Worm (Caenorhabditis elegans) whole organism, L4/young adult: Measurements from ENCODE around the gene cal-1.

ENCODE experiments used
- W03F9.2 ChIP-seq: fragments of 150-350 bp; optimal IDR thresholded peaks from 2 replicates; lab custom pipeline; 2014; ENCODE audit warnings: missing biosample characterization, missing genetic modification characterization
- dao-5 ChIP-seq: sonication (generic microtip); optimal IDR thresholded peaks from 2 replicates; lab custom pipeline; 2016; ENCODE audit warnings: missing genotype, missing genetic modification characterization, moderate library complexity, missing compliant biosample characterization

ce11 chrV:12494522-12494921 is 22.5 kb downstream of the cal-1 start, which contains the start of gene mrps-11:
- TF ChIP-seq dao-5 (tag; lab: Kevin White, UChicago) (no peak), W03F9.2 (no peak)
